Worm (Caenorhabditis elegans): Measurements from ENCODE around the gene T05A7.12.

- TF ChIP-seq tbx-37 (GFP tag; conservative IDR thresholded peaks at IDR 0.05) (no peak), hmg-4 (GFP tag; optimal IDR thresholded peaks at IDR 0.05) (no peak), F13C5.2 (tag; optimal IDR thresholded peaks at IDR 0.05) (no peak), flt-1 (GFP tag; IDR thresholded peaks at IDR 0.05) (no peak), ama-1 (optimal IDR thresholded peaks at IDR 0.05) (no peak), tra-4 (tag; optimal IDR thresholded peaks at IDR 0.05) (no peak)
Measured at ce11 chrII:4640748-4641147, 22.3 kb downstream of the T05A7.12 start.
